Worm (Caenorhabditis elegans) whole organism, L4 larva: ENCODE data around the gene med-1.

Experiments used
- F26F4.8 ChIP-seq: fragments of 200-800 bp; sonication (Bioruptor generic); conservative IDR thresholded peaks from 2 replicates; pipeline ENCODE4 v1.3.6; 2022; ENCODE audit warnings: missing genetic modification characterization, missing compliant biosample characterization
- F37D6.2 ChIP-seq: sonication (generic microtip); optimal IDR thresholded peaks from 2 replicates; lab custom pipeline; 2016; ENCODE audit warnings: mild to moderate bottlenecking, missing genetic modification characterization, missing compliant biosample characterization
- F44E2.7 ChIP-seq: fragments of 200-800 bp; sonication (Bioruptor generic); IDR thresholded peaks from 2 replicates; pipeline ENCODE4 v2.1.2; 2022; ENCODE audit warnings: missing genetic modification characterization, missing compliant biosample characterization
- F49E8.2 ChIP-seq: sonication (generic microtip); optimal IDR thresholded peaks from 2 replicates; lab custom pipeline; 2016; ENCODE audit warnings: missing compliant biosample characterization, mild to moderate bottlenecking, missing genetic modification characterization, borderline replicate concordance
- R02D3.7 ChIP-seq: fragments of 150-350 bp; sonication (generic microtip); optimal IDR thresholded peaks from 3 replicates; lab custom pipeline; 2014; ENCODE audit warnings: missing biosample characterization, missing genetic modification characterization
- Y105C5A.15 ChIP-seq: fragments of 200-800 bp; sonication (Bioruptor generic); IDR thresholded peaks from 2 replicates; pipeline ENCODE4 v1.3.6; 2022; ENCODE audit warnings: missing genetic modification characterization, missing compliant biosample characterization
- Y48G9A.11 ChIP-seq: fragments of 200-800 bp; sonication (Bioruptor generic); IDR thresholded peaks from 2 replicates; pipeline ENCODE4 v1.3.6; 2022; ENCODE audit warnings: missing genetic modification reagents, missing genetic modification characterization, missing compliant biosample characterization
- aha-1 ChIP-seq: fragments of 150-350 bp; peaks from one replicate; lab custom pipeline; 2014; ENCODE audit warnings: missing biosample characterization, missing genetic modification characterization
- aly-2 ChIP-seq: sonication (generic microtip); optimal IDR thresholded peaks from 2 replicates; lab custom pipeline; 2018; ENCODE audit warnings: missing biosample characterization, missing genetic modification characterization
- ceh-20 ChIP-seq: fragments of 200-800 bp; sonication (Bioruptor generic); IDR thresholded peaks from 2 replicates; pipeline ENCODE4 v1.3.6; 2022; ENCODE audit warnings: missing genetic modification reagents, missing genetic modification characterization, missing compliant biosample characterization
- ceh-32 ChIP-seq: sonication (generic microtip); optimal IDR thresholded peaks from 2 replicates; lab custom pipeline; 2016; ENCODE audit warnings: mild to moderate bottlenecking, missing genetic modification characterization, missing compliant biosample characterization; ENCODE audit not compliant: poor library complexity
- ceh-82 ChIP-seq: sonication (generic microtip); optimal IDR thresholded peaks from 2 replicates; lab custom pipeline; 2017; ENCODE audit warnings: missing biosample characterization, missing genetic modification characterization
- ces-1 ChIP-seq: fragments of 150-350 bp; sonication (generic microtip); optimal IDR thresholded peaks from 4 replicates; lab custom pipeline; 2014; ENCODE audit warnings: missing biosample characterization, missing genetic modification reagents, missing genetic modification characterization
- daf-12 ChIP-seq: fragments of 150-350 bp; optimal IDR thresholded peaks from 2 replicates; lab custom pipeline; 2014; ENCODE audit warnings: missing biosample characterization, missing genetic modification reagents, missing genetic modification characterization
- daf-8 ChIP-seq: fragments of 200-800 bp; sonication (Bioruptor generic); IDR thresholded peaks from 2 replicates; pipeline ENCODE4 v1.3.6; 2022; ENCODE audit warnings: missing genetic modification characterization, missing compliant biosample characterization
- dmd-8 ChIP-seq: fragments of 200-800 bp; sonication (Bioruptor generic); IDR thresholded peaks from 2 replicates; pipeline ENCODE4 v1.3.6; 2022; ENCODE audit warnings: missing genetic modification characterization, missing compliant biosample characterization
- dmd-9 ChIP-seq: fragments of 200-800 bp; sonication (Bioruptor generic); IDR thresholded peaks from 2 replicates; pipeline ENCODE4 v1.3.6; 2022; ENCODE audit warnings: missing genetic modification reagents, missing genetic modification characterization, missing compliant biosample characterization
- duxl-1 ChIP-seq: sonication (generic microtip); optimal IDR thresholded peaks from 2 replicates; lab custom pipeline; 2016; ENCODE audit warnings: mild to moderate bottlenecking, missing genetic modification characterization, moderate library complexity, missing compliant biosample characterization; ENCODE audit not compliant: poor library complexity
- dve-1 ChIP-seq: sonication (generic microtip); optimal IDR thresholded peaks from 2 replicates; lab custom pipeline; 2017; ENCODE audit warnings: antibody characterized with exemption, mild to moderate bottlenecking, missing genetic modification characterization, missing compliant biosample characterization; ENCODE audit not compliant: insufficient read depth
- egl-27 ChIP-seq: sonication (generic microtip); optimal IDR thresholded peaks from 3 replicates; lab custom pipeline; 2017; ENCODE audit warnings: missing biosample characterization, missing genetic modification reagents, missing genetic modification characterization
- fkh-10 ChIP-seq: fragments of 150-350 bp; optimal IDR thresholded peaks from 2 replicates; lab custom pipeline; 2014; ENCODE audit warnings: missing biosample characterization, missing genetic modification reagents, missing genetic modification characterization
- fos-1 ChIP-seq: fragments of 150-350 bp; optimal IDR thresholded peaks from 2 replicates; lab custom pipeline; 2014; ENCODE audit warnings: missing biosample characterization, missing genetic modification characterization
- gei-8 ChIP-seq: fragments of 200-800 bp; sonication (Bioruptor generic); optimal IDR thresholded peaks from 2 replicates; lab custom pipeline; 2018; ENCODE audit warnings: mild to moderate bottlenecking, missing genetic modification characterization, missing compliant biosample characterization
- hlh-11 ChIP-seq: fragments of 200-800 bp; sonication (Bioruptor generic); optimal IDR thresholded peaks from 2 replicates; lab custom pipeline; 2018; ENCODE audit warnings: mild to moderate bottlenecking, missing genetic modification characterization, missing compliant biosample characterization
- jun-1 ChIP-seq: fragments of 150-350 bp; optimal IDR thresholded peaks from 2 replicates; lab custom pipeline; 2014; ENCODE audit warnings: missing biosample characterization, missing genetic modification reagents, missing genetic modification characterization
- lin-13 ChIP-seq: fragments of 150-350 bp; optimal IDR thresholded peaks from 2 replicates; lab custom pipeline; 2014; ENCODE audit warnings: missing biosample characterization, missing genetic modification reagents, missing genetic modification characterization
- lir-3 ChIP-seq: sonication (generic microtip); optimal IDR thresholded peaks from 2 replicates; lab custom pipeline; 2016; ENCODE audit warnings: mild to moderate bottlenecking, missing genetic modification characterization, missing compliant biosample characterization
- lsy-2 ChIP-seq, 2 experiments: fragments of 150-350 bp in 1 of 2; sonication (generic microtip) in 1 of 2; optimal IDR thresholded peaks; 2 replicates each; lab custom pipeline; 2014 to 2017; ENCODE audit warnings: missing biosample characterization in 2 of 2, missing genetic modification characterization in 2 of 2
- mdl-1 ChIP-seq, 2 experiments: fragments of 150-350 bp in 1 of 2; sonication (generic microtip) in 1 of 2; optimal IDR thresholded peaks; 2 replicates each; lab custom pipeline; 2014 to 2017; ENCODE audit warnings: missing biosample characterization in 2 of 2, missing genetic modification characterization in 2 of 2
- mdt-29 ChIP-seq: fragments of 200-800 bp; sonication (Bioruptor generic); IDR thresholded peaks from 2 replicates; pipeline ENCODE4 v1.3.6; 2022; ENCODE audit warnings: missing genetic modification reagents, missing genetic modification characterization, missing compliant biosample characterization
- mes-2 ChIP-seq: sonication (generic microtip); optimal IDR thresholded peaks from 2 replicates; lab custom pipeline; 2016; ENCODE audit warnings: missing genotype, mild to moderate bottlenecking, missing genetic modification characterization, missing compliant biosample characterization; ENCODE audit not compliant: poor library complexity, severe bottlenecking
- mxl-3 ChIP-seq: fragments of 200-800 bp; sonication (Bioruptor generic); optimal IDR thresholded peaks from 2 replicates; lab custom pipeline; 2018; ENCODE audit warnings: mild to moderate bottlenecking, missing genetic modification characterization, missing compliant biosample characterization
- nhr-25 ChIP-seq: sonication (generic microtip); optimal IDR thresholded peaks from 2 replicates; lab custom pipeline; 2017; ENCODE audit warnings: missing genetic modification characterization, mild to moderate bottlenecking, missing compliant biosample characterization, antibody characterized with exemption, moderate library complexity, borderline replicate concordance; ENCODE audit not compliant: insufficient read depth
- nhr-28 ChIP-seq: fragments of 150-350 bp; optimal IDR thresholded peaks from 2 replicates; lab custom pipeline; 2014; ENCODE audit warnings: missing biosample characterization, missing genetic modification characterization
- nhr-41 ChIP-seq: fragments of 200-800 bp; sonication (Bioruptor generic); IDR thresholded peaks from 2 replicates; pipeline ENCODE4 v1.3.6; 2022; ENCODE audit warnings: missing genetic modification reagents, missing genetic modification characterization, missing compliant biosample characterization
- nhr-48 ChIP-seq: sonication (generic microtip); optimal IDR thresholded peaks from 2 replicates; lab custom pipeline; 2016; ENCODE audit warnings: mild to moderate bottlenecking, missing genetic modification characterization, missing compliant biosample characterization
- nhr-6 ChIP-seq: fragments of 150-350 bp; optimal IDR thresholded peaks from 2 replicates; lab custom pipeline; 2014; ENCODE audit warnings: missing biosample characterization, missing genetic modification characterization
- pha-4 ChIP-seq, 2 experiments: fragments of 150-350 bp in 1 of 2; fragments of 200-800 bp in 1 of 2; sonication (Bioruptor generic) in 1 of 2; IDR thresholded peaks in 1 of 2; optimal IDR thresholded peaks in 1 of 2; 2 replicates each; pipeline versions ENCODE4 v1.3.6 to Lab custom; 2014 to 2022; ENCODE audit warnings: missing genetic modification characterization in 2 of 2, missing genetic modification reagents in 2 of 2, missing biosample characterization in 1 of 2, missing compliant biosample characterization in 1 of 2
- rbr-2 ChIP-seq: sonication (generic microtip); optimal IDR thresholded peaks from 2 replicates; lab custom pipeline; 2016; ENCODE audit warnings: missing genotype, missing genetic modification characterization, missing compliant biosample characterization
- sdz-12 ChIP-seq: fragments of 200-800 bp; sonication (Bioruptor generic); optimal IDR thresholded peaks from 2 replicates; lab custom pipeline; 2018; ENCODE audit warnings: mild to moderate bottlenecking, missing genetic modification characterization, missing compliant biosample characterization
- snpc-1.2 ChIP-seq: fragments of 200-800 bp; sonication (Bioruptor generic); IDR thresholded peaks from 2 replicates; pipeline ENCODE4 v1.3.6; 2022; ENCODE audit warnings: missing genetic modification reagents, missing genetic modification characterization, missing compliant biosample characterization
- tag-97 ChIP-seq: fragments of 200-800 bp; sonication (Bioruptor generic); IDR thresholded peaks from 2 replicates; pipeline ENCODE4 v1.3.6; 2022; ENCODE audit warnings: missing genetic modification characterization, missing compliant biosample characterization
- tra-1 ChIP-seq: fragments of 200-800 bp; sonication (Bioruptor generic); IDR thresholded peaks from 2 replicates; pipeline ENCODE4 v1.3.6; 2022; ENCODE audit warnings: missing genetic modification reagents, missing genetic modification characterization, missing compliant biosample characterization
- zfp-2 ChIP-seq: sonication (generic microtip); optimal IDR thresholded peaks from 2 replicates; lab custom pipeline; 2016; ENCODE audit warnings: mild to moderate bottlenecking, missing genetic modification characterization, missing compliant biosample characterization
- ztf-11 ChIP-seq: fragments of 150-350 bp; optimal IDR thresholded peaks from 2 replicates; lab custom pipeline; 2014; ENCODE audit warnings: missing biosample characterization, missing genetic modification characterization
- ztf-7 ChIP-seq: fragments of 150-350 bp; optimal IDR thresholded peaks from 2 replicates; lab custom pipeline; 2014; ENCODE audit warnings: missing biosample characterization, missing genetic modification characterization

Gene med-1

ce11 chrX:12430309-12430708 is at the start of gene med-1:
med-1 (plus strand) TSS chrX:12430609.
- TF ChIP-seq F44E2.7 (GFP tag; lab: Robert Waterston, UW) (no peak), F26F4.8 (GFP tag; lab: Robert Waterston, UW) (no peak), ceh-20 (GFP tag; lab: Robert Waterston, UW) (no peak), ztf-7 (tag; lab: Kevin White, UChicago) (no peak), R02D3.7 (tag; lab: Kevin White, UChicago) (no peak), dmd-8 (GFP tag; lab: Robert Waterston, UW) (no peak), daf-12 (tag; lab: Kevin White, UChicago) (no peak), F37D6.2 (tag; lab: Kevin White, UChicago) (no peak), tra-1 (GFP tag; lab: Robert Waterston, UW) (no peak), ces-1 (no peak), tag-97 (GFP tag; lab: Robert Waterston, UW) (no peak), mes-2 (tag; lab: Kevin White, UChicago) (no peak), snpc-1.2 (GFP tag; lab: Robert Waterston, UW) (no peak), ceh-82 (no peak), mdt-29 (GFP tag; lab: Robert Waterston, UW) (no peak), jun-1 (tag; lab: Kevin White, UChicago) (no peak), lin-13 (GFP tag; lab: Kevin White, UChicago) (no peak)
- TF ChIP-seq, all 104 proteins: peak for 0

- TF ChIP-seq aha-1 (tag; lab: Kevin White, UChicago) = peak; percentile 21
- TF ChIP-seq egl-27 (tag; lab: Kevin White, UChicago) = no peak
These were observed 39.0 kb upstream of the med-1 start, which contains the start of gene nekl-3 for ce11 chrX:12391380-12391779. nekl-3 (minus strand) TSS chrX:12391480.

- TF ChIP-seq mes-2 (tag; lab: Kevin White, UChicago) (peak; percentile 96), hlh-11 (tag; lab: Kevin White, UChicago) (peak; percentile 97), gei-8 (peak; percentile 38), ceh-32 (peak; percentile 37), nhr-6 (tag; lab: Kevin White, UChicago) (peak; percentile 92), sdz-12 (GFP tag; lab: Kevin White, UChicago) (no peak), lsy-2 (tag; optimal IDR thresholded peaks at IDR 0.05; lab: Kevin White, UChicago) (peak; percentile 55 to 94), F49E8.2 (tag; lab: Kevin White, UChicago) (no peak), fkh-10 (GFP tag; lab: Kevin White, UChicago) (peak; percentile 97), daf-8 (GFP tag; lab: Robert Waterston, UW) (no peak), nhr-28 (tag; lab: Kevin White, UChicago) (peak; percentile 96), ztf-11 (tag; lab: Kevin White, UChicago) (no peak), dve-1 (tag; lab: Kevin White, UChicago) (peak; percentile 98), nhr-41 (GFP tag; lab: Robert Waterston, UW) (peak; percentile 46; the same call in 1 of the 2 replicates), R02D3.7 (tag; lab: Kevin White, UChicago) (no peak), zfp-2 (tag; lab: Kevin White, UChicago) (no peak), Y105C5A.15 (no peak), pha-4 (GFP tag; IDR thresholded peaks at IDR 0.05; lab: Robert Waterston, UW) (peak; percentile 76; the same call in 1 of the 2 replicates), pha-4 (tag; optimal IDR thresholded peaks at IDR 0.05; lab: Kevin White, UChicago) (peak; percentile 98), mdl-1 (tag; optimal IDR thresholded peaks at IDR 0.05; lab: Kevin White, UChicago) (peak; percentile 48 to 86), nhr-25 (tag; lab: Kevin White, UChicago) (peak; percentile 12), nhr-48 (tag; lab: Kevin White, UChicago) (peak; percentile 79), fos-1 (tag; lab: Kevin White, UChicago) (no peak), duxl-1 (tag; lab: Kevin White, UChicago) (peak; percentile 78), mxl-3 (peak; percentile 94), Y48G9A.11 (GFP tag; lab: Robert Waterston, UW) (no peak), dmd-9 (GFP tag; lab: Robert Waterston, UW) (peak; percentile 62; the same call in 1 of the 2 replicates), ces-1 (no peak), aly-2 (tag; lab: Kevin White, UChicago) (no peak), rbr-2 (tag; lab: Kevin White, UChicago) (peak; percentile 96), lir-3 (tag; lab: Kevin White, UChicago) (no peak)
These were observed 36.6 kb upstream of the med-1 start, which contains the start of gene F17E5.2 for ce11 chrX:12393786-12394308. F17E5.2 (plus strand) TSS chrX:12394258.
